Worm (Caenorhabditis elegans): ENCODE measurements around the gene acr-16.
"Not testable (repeated sequence)": the region's sequence is repeated elsewhere in the genome, so short reads cannot be mapped to it uniquely, and the experiment has no call there.

Gene acr-16

ce11 chrV:8534534-8535283 is 26.3 kb upstream of the acr-16 start, which contains the start of the genes his-6 and his-5:
Gene his-6 (minus strand): TSS chrV:8534977.
Gene his-5 (plus strand): TSS chrV:8535214.
- TF ChIP-seq ref-2 (tag; optimal IDR thresholded peaks at IDR 0.05) (peak; percentile 51), ceh-31 (tag; optimal IDR thresholded peaks at IDR 0.05) (peak; percentile 52), sox-2 (GFP tag; IDR thresholded peaks at IDR 0.05) (peak; percentile 30), unc-3 (GFP tag; conservative IDR thresholded peaks at IDR 0.05) (peak; percentile 61)
- TF ChIP-seq unc-3 (tag; optimal IDR thresholded peaks at IDR 0.05): not testable (repeated sequence)

DNA sequence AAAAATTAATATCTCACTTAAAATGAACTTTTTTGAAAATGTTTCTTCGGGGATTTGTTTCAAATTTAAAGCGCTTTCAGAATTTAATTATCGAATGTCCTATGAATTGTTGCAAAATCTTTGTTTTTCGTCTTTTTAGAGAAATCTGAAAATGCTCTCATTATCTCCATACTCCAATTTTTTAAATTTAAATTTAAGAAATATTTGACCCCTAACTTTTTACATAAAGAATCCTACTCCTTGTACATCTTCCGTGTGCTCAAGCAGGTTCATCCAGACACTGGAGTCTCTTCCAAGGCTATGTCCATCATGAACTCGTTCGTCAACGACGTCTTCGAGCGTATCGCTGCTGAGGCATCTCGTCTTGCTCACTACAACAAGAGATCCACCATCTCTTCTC is 24.8 kb upstream of the acr-16 start, which contains the start of gene his-39:
Gene his-39, plus strand, starts transcription at position 301 of the 400 bp plus-strand sequence.
- TF ChIP-seq ahr-1 (tag; optimal IDR thresholded peaks at IDR 0.05) (no peak), unc-3 (GFP tag; conservative IDR thresholded peaks at IDR 0.05) (no peak), unc-3 (tag; optimal IDR thresholded peaks at IDR 0.05) (no peak), ceh-18 (tag; optimal IDR thresholded peaks at IDR 0.05) (no peak), fkh-6 (tag; optimal IDR thresholded peaks at IDR 0.05) (no peak), elt-2 (tag; optimal IDR thresholded peaks at IDR 0.05) (no peak), unc-86 (tag; optimal IDR thresholded peaks at IDR 0.05) (no peak), eyg-1 (tag; optimal IDR thresholded peaks at IDR 0.05) (no peak), pros-1 (tag; optimal IDR thresholded peaks at IDR 0.05) (no peak), fkh-10 (GFP tag; optimal IDR thresholded peaks at IDR 0.05) (no peak), hlh-6 (tag; optimal IDR thresholded peaks at IDR 0.05) (no peak), ceh-34 (tag; optimal IDR thresholded peaks at IDR 0.05) (no peak), C38D4.7 (GFP tag; optimal IDR thresholded peaks at IDR 0.05) (no peak), T23F11.4 (GFP tag; optimal IDR thresholded peaks at IDR 0.05) (no peak), unc-55 (GFP tag; optimal IDR thresholded peaks at IDR 0.05) (no peak), K09A11.1 (tag; optimal IDR thresholded peaks at IDR 0.05; ENCODE audit: insufficient read depth) (no peak), hlh-13 (GFP tag; optimal IDR thresholded peaks at IDR 0.05) (no peak), ceh-30 (tag; optimal IDR thresholded peaks at IDR 0.05) (no peak), odd-2 (tag; optimal IDR thresholded peaks at IDR 0.05) (no peak), hlh-8 (tag; optimal IDR thresholded peaks at IDR 0.05) (no peak), pat-9 (tag; optimal IDR thresholded peaks at IDR 0.05) (no peak)

DNA sequence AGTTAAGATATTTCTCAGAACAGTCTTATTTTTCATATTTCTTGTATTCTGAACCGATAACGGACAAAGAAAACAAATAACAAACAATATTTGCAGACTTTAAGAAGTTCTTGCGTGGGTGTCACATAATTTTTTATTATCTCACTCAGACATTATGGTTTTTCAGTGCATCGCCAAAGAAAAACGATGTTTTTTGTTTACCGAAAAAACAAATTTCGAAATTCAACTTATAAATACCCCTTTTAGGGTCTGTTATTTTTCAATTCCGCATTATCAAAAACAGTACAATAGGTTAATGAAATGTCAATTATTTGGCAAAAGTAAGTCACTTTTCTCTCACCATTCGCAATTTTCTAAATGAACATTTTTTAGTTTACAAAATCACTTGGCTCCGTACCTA is 24.0 kb upstream of the acr-16 start, which contains the start of gene otpl-4:
Gene otpl-4, plus strand, starts transcription at position 301 of the 400 bp plus-strand sequence.
- TF ChIP-seq npax-4 (tag; optimal IDR thresholded peaks at IDR 0.05) (no peak), ceh-6 (GFP tag; optimal IDR thresholded peaks at IDR 0.05) (no peak), ceh-2 (tag; optimal IDR thresholded peaks at IDR 0.05) (no peak), unc-86 (tag; optimal IDR thresholded peaks at IDR 0.05) (no peak), odd-2 (tag; optimal IDR thresholded peaks at IDR 0.05) (no peak), hlh-30 (tag; optimal IDR thresholded peaks at IDR 0.05; ENCODE audit: insufficient read depth) (no peak)

DNA sequence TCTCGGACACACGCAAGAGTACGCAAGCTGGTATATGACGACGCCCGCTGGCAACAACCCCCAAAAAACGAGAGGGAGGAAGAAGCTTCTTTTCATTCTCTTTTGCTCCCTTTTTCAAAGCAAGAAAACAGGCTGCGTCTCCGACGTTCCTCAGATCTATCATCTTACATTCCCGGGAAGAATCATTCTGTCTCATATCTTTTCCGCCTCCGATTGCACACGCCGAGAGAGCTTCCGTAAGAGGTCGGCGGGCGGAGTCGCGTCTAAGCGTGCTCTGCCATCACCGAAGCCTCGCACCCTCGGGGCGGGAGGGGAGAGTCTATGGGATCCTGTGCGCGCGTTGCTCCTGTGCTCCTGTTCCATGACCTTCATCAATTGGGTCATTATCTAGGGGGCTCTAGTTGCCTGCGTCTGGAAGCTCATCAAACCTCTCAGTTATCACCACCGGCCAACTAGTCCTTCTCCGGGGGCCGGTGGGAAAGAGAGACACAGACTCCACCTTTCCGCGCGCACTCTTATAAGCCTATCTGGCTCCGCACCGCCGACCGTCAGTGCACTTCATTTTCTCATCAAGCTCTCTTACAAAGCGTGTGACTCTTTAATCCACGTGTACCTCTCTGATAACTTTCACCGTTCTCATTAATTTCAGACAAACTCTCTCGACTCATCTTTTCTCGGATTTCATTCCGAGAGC is 15.3 kb upstream of the acr-16 start, which contains the start of the genes slc-17.8 and asns-1:
Gene slc-17.8, minus strand, starts transcription at position 51 of the 694 bp plus-strand sequence.
Gene asns-1, plus strand, starts transcription at position 644 of the 694 bp plus-strand sequence.
- TF ChIP-seq elt-4 (tag; optimal IDR thresholded peaks at IDR 0.05) (peak; percentile 1), pros-1 (tag; optimal IDR thresholded peaks at IDR 0.05) (no peak), npax-4 (tag; optimal IDR thresholded peaks at IDR 0.05) (no peak)

DNA sequence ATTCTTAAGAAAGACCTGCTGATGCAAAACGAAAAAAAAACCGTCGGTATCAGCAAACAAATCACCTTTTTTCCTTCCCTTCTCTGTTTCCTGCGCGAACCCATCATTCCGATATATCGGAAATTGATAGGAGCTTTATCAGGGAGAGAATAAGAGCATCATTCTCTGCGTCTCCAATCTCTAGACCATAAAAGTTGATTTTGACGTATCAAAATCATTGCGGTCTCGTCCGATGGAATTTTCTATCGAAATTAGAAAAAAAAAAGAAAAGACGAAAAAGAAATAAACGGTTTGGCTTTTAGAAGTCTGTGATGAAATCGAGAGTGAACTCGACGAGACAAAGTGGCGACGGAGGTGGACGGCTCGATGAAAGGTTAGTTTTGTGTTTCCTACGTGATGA is 12.0 kb upstream of the acr-16 start, which contains the start of gene stdh-4:
Gene stdh-4, plus strand, starts transcription at position 301 of the 400 bp plus-strand sequence.
- TF ChIP-seq F13H6.1 (tag; optimal IDR thresholded peaks at IDR 0.05) (no peak), pax-1 (tag; optimal IDR thresholded peaks at IDR 0.05) (no peak), gmeb-2 (tag; optimal IDR thresholded peaks at IDR 0.05) (no peak), C38D4.7 (GFP tag; optimal IDR thresholded peaks at IDR 0.05) (no peak), ahr-1 (tag; optimal IDR thresholded peaks at IDR 0.05) (no peak), elt-2 (tag; optimal IDR thresholded peaks at IDR 0.05) (no peak), ceh-14 (tag; optimal IDR thresholded peaks at IDR 0.05) (no peak), sox-4 (tag; optimal IDR thresholded peaks at IDR 0.05) (no peak), nhr-232 (tag; optimal IDR thresholded peaks at IDR 0.05) (no peak), ceh-48 (tag; optimal IDR thresholded peaks at IDR 0.05) (no peak), ceh-34 (tag; optimal IDR thresholded peaks at IDR 0.05) (no peak), pqm-1 (tag; optimal IDR thresholded peaks at IDR 0.05) (no peak), fax-1 (tag; optimal IDR thresholded peaks at IDR 0.05) (no peak), eyg-1 (tag; optimal IDR thresholded peaks at IDR 0.05) (no peak)

Data from whole organism, late embryonic.